Worm (Caenorhabditis elegans): ENCODE results near the gene F29C4.4.

- TF ChIP-seq ceh-43 (GFP tag; optimal IDR thresholded peaks at IDR 0.05) (peak; percentile 94), unc-62 (GFP tag; optimal IDR thresholded peaks at IDR 0.05) (peak; percentile 63), blmp-1 (tag; optimal IDR thresholded peaks at IDR 0.05) (no peak), elt-3 (tag; optimal IDR thresholded peaks at IDR 0.05) (peak; percentile 34), nhr-76 (tag; optimal IDR thresholded peaks at IDR 0.05) (no peak), nhr-12 (tag; optimal IDR thresholded peaks at IDR 0.05) (peak; percentile 34), nhr-237 (tag; optimal IDR thresholded peaks at IDR 0.05) (no peak), elt-1 (tag; optimal IDR thresholded peaks at IDR 0.05; ENCODE audit: borderline replicate concordance, insufficient read depth) (peak; percentile 38), pha-4 (tag; optimal IDR thresholded peaks at IDR 0.05) (no peak), ztf-11 (tag; optimal IDR thresholded peaks at IDR 0.05) (peak; percentile 50), lin-13 (tag; optimal IDR thresholded peaks at IDR 0.05) (peak; percentile 76), sem-2 (GFP tag; optimal IDR thresholded peaks at IDR 0.05) (peak; percentile 92)
These were observed 32.4 kb downstream of the F29C4.4 start for ce11 chrIV:143807-144371.

All from whole organism, mixed stage, embryonic.